Worm (Caenorhabditis elegans) whole organism, L4 larva: ENCODE data around the gene Y65A5A.24.

Experiments used
- D1046.2 ChIP-seq: fragments of 200-800 bp; sonication (Bioruptor generic); IDR thresholded peaks from 2 replicates; pipeline ENCODE4 v1.3.6; 2022; ENCODE audit warnings: missing genetic modification characterization, missing compliant biosample characterization
- F49E8.2 ChIP-seq: sonication (generic microtip); optimal IDR thresholded peaks from 2 replicates; lab custom pipeline; 2016; ENCODE audit warnings: missing compliant biosample characterization, mild to moderate bottlenecking, missing genetic modification characterization, borderline replicate concordance
- R02D3.7 ChIP-seq: fragments of 150-350 bp; sonication (generic microtip); optimal IDR thresholded peaks from 3 replicates; lab custom pipeline; 2014; ENCODE audit warnings: missing biosample characterization, missing genetic modification characterization
- Y105C5A.15 ChIP-seq: fragments of 200-800 bp; sonication (Bioruptor generic); IDR thresholded peaks from 2 replicates; pipeline ENCODE4 v1.3.6; 2022; ENCODE audit warnings: missing genetic modification characterization, missing compliant biosample characterization
- Y5F2A.4 ChIP-seq: fragments of 200-800 bp; sonication (Bioruptor generic); optimal IDR thresholded peaks from 2 replicates; lab custom pipeline; 2018; ENCODE audit warnings: mild to moderate bottlenecking, missing genetic modification characterization, missing compliant biosample characterization
- ZK337.2 ChIP-seq: fragments of 200-800 bp; sonication (Bioruptor generic); IDR thresholded peaks from 2 replicates; pipeline ENCODE4 v1.3.6; 2022; ENCODE audit warnings: missing genetic modification reagents, missing genetic modification characterization, missing compliant biosample characterization
- ama-1 ChIP-seq: fragments of 150-350 bp; optimal IDR thresholded peaks from 2 replicates; lab custom pipeline; 2014; ENCODE audit warnings: inconsistent platforms, mixed read lengths
- arid-1 ChIP-seq: fragments of 200-800 bp; sonication (Bioruptor generic); conservative IDR thresholded peaks from 2 replicates; pipeline ENCODE4 v1.3.6; 2022; ENCODE audit warnings: missing genetic modification reagents, missing genetic modification characterization, missing compliant biosample characterization
- attf-4 ChIP-seq: sonication (generic microtip); optimal IDR thresholded peaks from 3 replicates; lab custom pipeline; 2017; ENCODE audit warnings: missing biosample characterization, missing genetic modification characterization
- ceh-32 ChIP-seq: sonication (generic microtip); optimal IDR thresholded peaks from 2 replicates; lab custom pipeline; 2016; ENCODE audit warnings: mild to moderate bottlenecking, missing genetic modification characterization, missing compliant biosample characterization; ENCODE audit not compliant: poor library complexity
- ceh-44 ChIP-seq: fragments of 200-800 bp; sonication (Bioruptor generic); IDR thresholded peaks from 2 replicates; pipeline ENCODE4 v1.3.6; 2022; ENCODE audit warnings: missing genetic modification reagents, missing genetic modification characterization, missing compliant biosample characterization
- ceh-62 ChIP-seq: sonication (generic microtip); optimal IDR thresholded peaks from 2 replicates; lab custom pipeline; 2017; ENCODE audit warnings: missing biosample characterization, missing genetic modification characterization
- ces-1 ChIP-seq: fragments of 150-350 bp; sonication (generic microtip); optimal IDR thresholded peaks from 4 replicates; lab custom pipeline; 2014; ENCODE audit warnings: missing biosample characterization, missing genetic modification reagents, missing genetic modification characterization
- cey-2 ChIP-seq: sonication (generic microtip); optimal IDR thresholded peaks from 3 replicates; lab custom pipeline; 2017; ENCODE audit warnings: missing genetic modification characterization, mild to moderate bottlenecking, missing compliant biosample characterization, antibody characterized with exemption, borderline replicate concordance; ENCODE audit not compliant: insufficient read depth
- ctbp-1 ChIP-seq: fragments of 200-800 bp; sonication (Bioruptor generic); IDR thresholded peaks from 2 replicates; pipeline ENCODE4 v1.3.6; 2022; ENCODE audit warnings: missing genetic modification reagents, missing genetic modification characterization, missing compliant biosample characterization
- daf-12 ChIP-seq: fragments of 150-350 bp; optimal IDR thresholded peaks from 2 replicates; lab custom pipeline; 2014; ENCODE audit warnings: missing biosample characterization, missing genetic modification reagents, missing genetic modification characterization
- daf-16 ChIP-seq, 3 experiments: sonication (generic microtip); optimal IDR thresholded peaks; 2 replicates each; lab custom pipeline; 2016 to 2017; ENCODE audit warnings: missing genetic modification characterization in 3 of 3, missing genetic modification reagents in 3 of 3, mild to moderate bottlenecking in 2 of 3, missing compliant biosample characterization in 2 of 3, missing biosample characterization in 1 of 3, moderate library complexity in 1 of 3
- dmd-9 ChIP-seq: fragments of 200-800 bp; sonication (Bioruptor generic); IDR thresholded peaks from 2 replicates; pipeline ENCODE4 v1.3.6; 2022; ENCODE audit warnings: missing genetic modification reagents, missing genetic modification characterization, missing compliant biosample characterization
- duxl-1 ChIP-seq: sonication (generic microtip); optimal IDR thresholded peaks from 2 replicates; lab custom pipeline; 2016; ENCODE audit warnings: mild to moderate bottlenecking, missing genetic modification characterization, moderate library complexity, missing compliant biosample characterization; ENCODE audit not compliant: poor library complexity
- egl-27 ChIP-seq: sonication (generic microtip); optimal IDR thresholded peaks from 3 replicates; lab custom pipeline; 2017; ENCODE audit warnings: missing biosample characterization, missing genetic modification reagents, missing genetic modification characterization
- fkh-10 ChIP-seq: fragments of 150-350 bp; optimal IDR thresholded peaks from 2 replicates; lab custom pipeline; 2014; ENCODE audit warnings: missing biosample characterization, missing genetic modification reagents, missing genetic modification characterization
- fos-1 ChIP-seq: fragments of 150-350 bp; optimal IDR thresholded peaks from 2 replicates; lab custom pipeline; 2014; ENCODE audit warnings: missing biosample characterization, missing genetic modification characterization
- hif-1 ChIP-seq, 2 experiments: sonication (generic microtip); optimal IDR thresholded peaks; 2 replicates each; lab custom pipeline; 2016 to 2017; ENCODE audit warnings: missing compliant biosample characterization in 2 of 2, missing genetic modification characterization in 2 of 2, missing genetic modification reagents in 2 of 2, missing genotype in 2 of 2, mild to moderate bottlenecking in 1 of 2
- hmg-1.1 ChIP-seq: fragments of 200-800 bp; sonication (Bioruptor generic); IDR thresholded peaks from 2 replicates; pipeline ENCODE4 v1.3.6; 2022; ENCODE audit warnings: missing genetic modification reagents, missing genetic modification characterization, missing compliant biosample characterization
- jun-1 ChIP-seq: fragments of 150-350 bp; optimal IDR thresholded peaks from 2 replicates; lab custom pipeline; 2014; ENCODE audit warnings: missing biosample characterization, missing genetic modification reagents, missing genetic modification characterization
- lin-1 ChIP-seq: fragments of 200-800 bp; sonication (Bioruptor generic); IDR thresholded peaks from 2 replicates; pipeline ENCODE4 v1.3.6; 2022; ENCODE audit warnings: missing genetic modification reagents, missing genetic modification characterization, missing compliant biosample characterization
- lin-13 ChIP-seq: fragments of 150-350 bp; optimal IDR thresholded peaks from 2 replicates; lab custom pipeline; 2014; ENCODE audit warnings: missing biosample characterization, missing genetic modification reagents, missing genetic modification characterization
- lin-29 ChIP-seq: fragments of 200-800 bp; sonication (Bioruptor generic); IDR thresholded peaks from 2 replicates; pipeline ENCODE4 v1.3.6; 2022; ENCODE audit warnings: missing genetic modification reagents, missing genetic modification characterization, missing compliant biosample characterization
- lin-38 ChIP-seq: fragments of 200-800 bp; sonication (Bioruptor generic); IDR thresholded peaks from 2 replicates; pipeline ENCODE4 v1.3.6; 2022; ENCODE audit warnings: missing genetic modification reagents, missing genetic modification characterization, missing compliant biosample characterization
- madf-5 ChIP-seq, 2 experiments: fragments of 200-800 bp; sonication (Bioruptor generic); IDR thresholded peaks; 2 replicates each; pipeline ENCODE4 v1.3.6; 2022; ENCODE audit warnings: missing compliant biosample characterization in 2 of 2, missing genetic modification characterization in 2 of 2
- madf-9 ChIP-seq: fragments of 200-800 bp; sonication (Bioruptor generic); conservative IDR thresholded peaks from 2 replicates; pipeline ENCODE4 v1.3.6; 2022; ENCODE audit warnings: missing genetic modification reagents, missing genetic modification characterization, missing compliant biosample characterization
- mdl-1 ChIP-seq, 2 experiments: fragments of 150-350 bp in 1 of 2; sonication (generic microtip) in 1 of 2; optimal IDR thresholded peaks; 2 replicates each; lab custom pipeline; 2014 to 2017; ENCODE audit warnings: missing biosample characterization in 2 of 2, missing genetic modification characterization in 2 of 2
- mdt-29 ChIP-seq: fragments of 200-800 bp; sonication (Bioruptor generic); IDR thresholded peaks from 2 replicates; pipeline ENCODE4 v1.3.6; 2022; ENCODE audit warnings: missing genetic modification reagents, missing genetic modification characterization, missing compliant biosample characterization
- mes-2 ChIP-seq: sonication (generic microtip); optimal IDR thresholded peaks from 2 replicates; lab custom pipeline; 2016; ENCODE audit warnings: missing genotype, mild to moderate bottlenecking, missing genetic modification characterization, missing compliant biosample characterization; ENCODE audit not compliant: poor library complexity, severe bottlenecking
- mxl-3 ChIP-seq: fragments of 200-800 bp; sonication (Bioruptor generic); optimal IDR thresholded peaks from 2 replicates; lab custom pipeline; 2018; ENCODE audit warnings: mild to moderate bottlenecking, missing genetic modification characterization, missing compliant biosample characterization
- nhr-102 ChIP-seq: sonication (generic microtip); optimal IDR thresholded peaks from 2 replicates; lab custom pipeline; 2016; ENCODE audit warnings: mild to moderate bottlenecking, missing genetic modification characterization, moderate library complexity, missing compliant biosample characterization
- nhr-111 ChIP-seq: fragments of 200-800 bp; sonication (Bioruptor generic); optimal IDR thresholded peaks from 2 replicates; lab custom pipeline; 2018; ENCODE audit warnings: mild to moderate bottlenecking, missing genetic modification characterization, missing compliant biosample characterization
- nhr-28 ChIP-seq: fragments of 150-350 bp; optimal IDR thresholded peaks from 2 replicates; lab custom pipeline; 2014; ENCODE audit warnings: missing biosample characterization, missing genetic modification characterization
- nhr-41 ChIP-seq: fragments of 200-800 bp; sonication (Bioruptor generic); IDR thresholded peaks from 2 replicates; pipeline ENCODE4 v1.3.6; 2022; ENCODE audit warnings: missing genetic modification reagents, missing genetic modification characterization, missing compliant biosample characterization
- nhr-42 ChIP-seq: fragments of 200-800 bp; sonication (Bioruptor generic); IDR thresholded peaks from 2 replicates; pipeline ENCODE4 v1.3.6; 2022; ENCODE audit warnings: missing genetic modification characterization, missing compliant biosample characterization
- saeg-2 ChIP-seq: fragments of 200-800 bp; sonication (Bioruptor generic); IDR thresholded peaks from 2 replicates; pipeline ENCODE4 v1.3.6; 2022; ENCODE audit warnings: missing genetic modification reagents, missing genetic modification characterization, missing compliant biosample characterization
- snpc-1.2 ChIP-seq: fragments of 200-800 bp; sonication (Bioruptor generic); IDR thresholded peaks from 2 replicates; pipeline ENCODE4 v1.3.6; 2022; ENCODE audit warnings: missing genetic modification reagents, missing genetic modification characterization, missing compliant biosample characterization
- snpc-4 ChIP-seq: fragments of 150-350 bp; optimal IDR thresholded peaks from 2 replicates; lab custom pipeline; 2014; ENCODE audit warnings: missing biosample characterization, missing genetic modification characterization
- spr-1 ChIP-seq: sonication (generic microtip); optimal IDR thresholded peaks from 2 replicates; lab custom pipeline; 2016; ENCODE audit warnings: mild to moderate bottlenecking, missing genetic modification characterization, missing compliant biosample characterization
- spr-3 ChIP-seq: fragments of 200-800 bp; sonication (Bioruptor generic); optimal IDR thresholded peaks from 2 replicates; lab custom pipeline; 2018; ENCODE audit warnings: mild to moderate bottlenecking, missing genetic modification characterization, missing compliant biosample characterization
- tag-97 ChIP-seq: fragments of 200-800 bp; sonication (Bioruptor generic); IDR thresholded peaks from 2 replicates; pipeline ENCODE4 v1.3.6; 2022; ENCODE audit warnings: missing genetic modification characterization, missing compliant biosample characterization
- tra-1 ChIP-seq: fragments of 200-800 bp; sonication (Bioruptor generic); IDR thresholded peaks from 2 replicates; pipeline ENCODE4 v1.3.6; 2022; ENCODE audit warnings: missing genetic modification reagents, missing genetic modification characterization, missing compliant biosample characterization
- unc-130 ChIP-seq: sonication (generic microtip); optimal IDR thresholded peaks from 2 replicates; lab custom pipeline; 2016; ENCODE audit warnings: missing genetic modification reagents, missing genetic modification characterization, missing compliant biosample characterization
- ztf-11 ChIP-seq: fragments of 150-350 bp; optimal IDR thresholded peaks from 2 replicates; lab custom pipeline; 2014; ENCODE audit warnings: missing biosample characterization, missing genetic modification characterization

Y65A5A.24 gene

DNA sequence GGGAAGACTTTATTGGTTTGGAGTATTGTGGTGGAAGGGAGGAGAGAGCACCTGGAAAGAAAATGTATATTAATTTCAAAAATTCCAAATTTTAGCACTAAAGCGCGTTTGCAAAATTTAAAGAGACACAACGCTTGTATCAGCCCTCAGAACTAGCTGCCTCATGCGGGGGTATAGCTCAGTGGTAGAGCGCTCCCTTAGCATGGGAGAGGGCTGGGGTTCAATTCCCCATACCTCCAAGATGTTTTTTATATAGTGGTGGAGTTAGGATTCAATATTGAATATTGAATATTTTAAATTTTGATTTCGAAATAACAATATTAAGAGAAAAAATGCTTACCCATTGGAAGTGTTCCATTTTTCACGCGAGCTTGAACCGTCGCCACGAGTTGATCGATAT lies 5.2 kb downstream of the Y65A5A.24 start (continued):
- TF ChIP-seq daf-12 (no peak), hif-1 (tag; optimal IDR thresholded peaks at IDR 0.05; lab: Kevin White, UChicago) (peak in 1 of 2 experiments; percentile 36), fkh-10 (GFP tag; lab: Kevin White, UChicago) (no peak), nhr-42 (0 out of 2 replicates have a peak, but pooled peaks have one; percentile 61), Y5F2A.4 (peak; percentile 71), snpc-1.2 (GFP tag; lab: Robert Waterston, UW) (peak; percentile 97), attf-4 (tag; lab: Kevin White, UChicago) (no peak), ceh-62 (tag; lab: Kevin White, UChicago) (no peak), mdt-29 (GFP tag; lab: Robert Waterston, UW) (peak; percentile 29; the same call in 1 of the 2 replicates), ama-1 (lab: Kevin White, UChicago) (no peak), tra-1 (GFP tag; lab: Robert Waterston, UW) (peak; percentile 65; the same call in 1 of the 2 replicates), F49E8.2 (tag; lab: Kevin White, UChicago) (peak; percentile 56), spr-3 (GFP tag; lab: Kevin White, UChicago) (peak; percentile 46), nhr-41 (0 out of 2 replicates have a peak, but pooled peaks have one; percentile 39), lin-1 (peak; percentile 63; the same call in 1 of the 2 replicates), nhr-111 (GFP tag; lab: Kevin White, UChicago) (peak; percentile 26), tag-97 (GFP tag; lab: Robert Waterston, UW) (no peak), mdl-1 (tag; optimal IDR thresholded peaks at IDR 0.05; lab: Kevin White, UChicago) (no peak), mxl-3 (GFP tag; lab: Kevin White, UChicago) (peak; percentile 27), dmd-9 (GFP tag; lab: Robert Waterston, UW) (0 out of 2 replicates have a peak, but pooled peaks have one; percentile 55), madf-5 (GFP tag; IDR thresholded peaks at IDR 0.05; lab: Robert Waterston, UW) (peak; percentile 39 to 77; a peak in 2 of 4 replicates), ZK337.2 (GFP tag; lab: Robert Waterston, UW) (no peak), ztf-11 (tag; lab: Kevin White, UChicago) (no peak), ctbp-1 (GFP tag; lab: Robert Waterston, UW) (peak; percentile 74), arid-1 (GFP tag; lab: Robert Waterston, UW) (peak; percentile 60; the same call in 1 of the 2 replicates), Y105C5A.15 (GFP tag; lab: Robert Waterston, UW) (peak; percentile 96), ceh-44 (GFP tag; lab: Robert Waterston, UW) (0 out of 2 replicates have a peak, but pooled peaks have one; percentile 12), nhr-102 (tag; lab: Kevin White, UChicago) (peak; percentile 47), lin-13 (peak; percentile 27), egl-27 (tag; lab: Kevin White, UChicago) (no peak), R02D3.7 (tag; lab: Kevin White, UChicago) (no peak), nhr-28 (tag; lab: Kevin White, UChicago) (no peak), fos-1 (tag; lab: Kevin White, UChicago) (no peak), spr-1 (tag; lab: Kevin White, UChicago) (peak; percentile 67), madf-9 (peak; percentile 62; the same call in 1 of the 2 replicates), cey-2 (tag; lab: Kevin White, UChicago) (no peak), saeg-2 (GFP tag; lab: Robert Waterston, UW) (no peak), jun-1 (tag; lab: Kevin White, UChicago) (no peak), duxl-1 (tag; lab: Kevin White, UChicago) (peak; percentile 41), snpc-4 (tag; lab: Kevin White, UChicago) (peak; percentile 8), ces-1 (GFP tag; lab: Kevin White, UChicago) (no peak), hmg-1.1 (GFP tag; lab: Robert Waterston, UW) (peak; percentile 84), ceh-32 (tag; lab: Kevin White, UChicago) (peak; percentile 5), unc-130 (peak; percentile 57), lin-29 (GFP tag; lab: Robert Waterston, UW) (0 out of 2 replicates have a peak, but pooled peaks have one; percentile 47), mes-2 (peak; percentile 74), lin-38 (GFP tag; lab: Robert Waterston, UW) (peak; percentile 85), daf-16 (GFP tag; optimal IDR thresholded peaks at IDR 0.05; lab: Kevin White, UChicago) (peak; percentile 8 to 90), daf-16 (tag; optimal IDR thresholded peaks at IDR 0.05; lab: Kevin White, UChicago) (peak; percentile 55), D1046.2 (no peak)
